Fruit fly (Drosophila melanogaster): Measurements from ENCODE around the gene Pop1.

- TF ChIP-seq CG7045 (GFP tag; optimal IDR thresholded peaks at IDR 0.05) (no peak), CG12768 (GFP tag; optimal IDR thresholded peaks at IDR 0.05) (peak; percentile 62), CG33017 (tag; optimal IDR thresholded peaks at IDR 0.05) (no peak), cic (GFP tag; optimal IDR thresholded peaks at IDR 0.05) (no peak), cnc (optimal IDR thresholded peaks at IDR 0.05) (no peak)
Measured at dm6 chrX:5671537-5672029, 49.1 kb downstream of the Pop1 start, which contains the start of gene Rab18.
